Fruit fly (Drosophila melanogaster) whole organism, embryonic: Measurements from ENCODE around the gene Sap30.

Experiments
- Asciz ChIP-seq: fragments of 200-800 bp; sonication (Bioruptor generic); optimal IDR thresholded peaks from 2 replicates; lab custom pipeline; 2017; ENCODE audit warnings: missing biosample characterization, mild to moderate bottlenecking, missing genetic modification characterization, missing genetic modification reagents
- B-H2 ChIP-seq: fragments of 200-800 bp; sonication (Bioruptor generic); optimal IDR thresholded peaks from 2 replicates; lab custom pipeline; 2018; ENCODE audit warnings: missing biosample characterization, mild to moderate bottlenecking, missing genetic modification characterization
- BtbVII ChIP-seq: fragments of 200-800 bp; sonication (Bioruptor generic); optimal IDR thresholded peaks from 3 replicates; lab custom pipeline; 2017; ENCODE audit warnings: missing biosample characterization, mild to moderate bottlenecking, missing genetic modification characterization
- Bteb2 ChIP-seq: fragments of 200-800 bp; sonication (Bioruptor generic); optimal IDR thresholded peaks from 2 replicates; lab custom pipeline; 2016; ENCODE audit warnings: missing biosample characterization, missing genetic modification characterization
- C15 ChIP-seq: fragments of 200-800 bp; sonication (Bioruptor generic); IDR thresholded peaks from 3 replicates; pipeline ENCODE4 v1.3.6; 2022; ENCODE audit warnings: missing biosample characterization, missing genetic modification characterization
- CG10267 ChIP-seq: fragments of 200-800 bp; sonication (Bioruptor generic); optimal IDR thresholded peaks from 2 replicates; lab custom pipeline; 2018; ENCODE audit warnings: missing biosample characterization, mild to moderate bottlenecking, missing genetic modification characterization, moderate library complexity
- CG10543 ChIP-seq: fragments of 200-800 bp; sonication (Bioruptor generic); optimal IDR thresholded peaks from 3 replicates; lab custom pipeline; 2017; ENCODE audit warnings: missing biosample characterization, mild to moderate bottlenecking, missing genetic modification characterization, moderate library complexity
- CG10959 ChIP-seq: fragments of 200-800 bp; sonication (Bioruptor generic); IDR thresholded peaks from 2 replicates; pipeline ENCODE4 v1.3.6; 2022; ENCODE audit warnings: missing biosample characterization, missing genetic modification characterization
- CG12942 ChIP-seq: fragments of 200-800 bp; sonication (Bioruptor generic); optimal IDR thresholded peaks from 3 replicates; lab custom pipeline; 2016; ENCODE audit warnings: missing biosample characterization, missing genetic modification characterization
- CG15269 ChIP-seq: fragments of 200-800 bp; sonication (Bioruptor generic); optimal IDR thresholded peaks from 2 replicates; lab custom pipeline; 2018; ENCODE audit warnings: missing biosample characterization, mild to moderate bottlenecking, missing genetic modification characterization, moderate library complexity
- CG15514 ChIP-seq: fragments of 200-800 bp; sonication (Bioruptor generic); optimal IDR thresholded peaks from 3 replicates; lab custom pipeline; 2017; ENCODE audit warnings: missing biosample characterization, missing genetic modification characterization, mild to moderate bottlenecking, moderate library complexity, missing genetic modification reagents
- CG2129 ChIP-seq: fragments of 200-800 bp; sonication (Bioruptor generic); IDR thresholded peaks from 2 replicates; pipeline ENCODE4 v1.3.6; 2022; ENCODE audit warnings: missing biosample characterization, missing genetic modification characterization; ENCODE audit not compliant: partially characterized antibody
- CG2875 ChIP-seq: fragments of 200-800 bp; sonication (Bioruptor generic); optimal IDR thresholded peaks from 2 replicates; lab custom pipeline; 2017; ENCODE audit warnings: missing biosample characterization, mild to moderate bottlenecking, missing genetic modification characterization, missing genetic modification reagents
- CG30403 ChIP-seq: fragments of 200-800 bp; sonication (Bioruptor generic); optimal IDR thresholded peaks from 3 replicates; lab custom pipeline; 2016; ENCODE audit warnings: missing biosample characterization, missing genetic modification characterization
- CG33213 ChIP-seq: fragments of 200-800 bp; sonication (Bioruptor generic); optimal IDR thresholded peaks from 3 replicates; lab custom pipeline; 2016; ENCODE audit warnings: missing biosample characterization, missing genetic modification characterization
- CG3847 ChIP-seq: fragments of 200-800 bp; sonication (Bioruptor generic); IDR thresholded peaks from 2 replicates; pipeline ENCODE4 v1.3.6; 2022; ENCODE audit warnings: missing biosample characterization, missing genetic modification characterization
- CG3995 ChIP-seq: fragments of 200-800 bp; sonication (Bioruptor generic); optimal IDR thresholded peaks from 3 replicates; lab custom pipeline; 2016; ENCODE audit warnings: missing biosample characterization, missing genetic modification characterization
- CG6854 ChIP-seq: fragments of 200-800 bp; sonication (Bioruptor generic); optimal IDR thresholded peaks from 3 replicates; lab custom pipeline; 2017; ENCODE audit warnings: missing biosample characterization, mild to moderate bottlenecking, missing genetic modification characterization
- CG7839 ChIP-seq: fragments of 200-800 bp; sonication (Bioruptor generic); optimal IDR thresholded peaks from 3 replicates; lab custom pipeline; 2018; ENCODE audit warnings: missing biosample characterization, mild to moderate bottlenecking, missing genetic modification characterization, moderate library complexity
- CG8944 ChIP-seq: fragments of 200-800 bp; sonication (Bioruptor generic); optimal IDR thresholded peaks from 3 replicates; lab custom pipeline; 2016; ENCODE audit warnings: missing biosample characterization, missing genetic modification characterization
- CHES-1-like ChIP-seq: fragments of 200-800 bp; sonication (Bioruptor generic); optimal IDR thresholded peaks from 2 replicates; lab custom pipeline; 2016; ENCODE audit warnings: missing biosample characterization, missing genetic modification characterization
- Dad ChIP-seq: fragments of 200-800 bp; sonication (Bioruptor generic); optimal IDR thresholded peaks from 3 replicates; lab custom pipeline; 2016; ENCODE audit warnings: missing biosample characterization, missing genetic modification characterization
- Fer2 ChIP-seq: fragments of 200-800 bp; sonication (Bioruptor generic); optimal IDR thresholded peaks from 2 replicates; lab custom pipeline; 2018; ENCODE audit warnings: missing biosample characterization, mild to moderate bottlenecking, missing genetic modification characterization, moderate library complexity
- Fer3 ChIP-seq: fragments of 200-800 bp; sonication (Bioruptor generic); optimal IDR thresholded peaks from 2 replicates; lab custom pipeline; 2018; ENCODE audit warnings: missing biosample characterization, mild to moderate bottlenecking, missing genetic modification characterization, moderate library complexity
- HLH3B ChIP-seq: fragments of 200-800 bp; sonication (Bioruptor generic); IDR thresholded peaks from 2 replicates; pipeline ENCODE4 v1.3.6; 2022; ENCODE audit warnings: missing biosample characterization, missing genetic modification characterization
- Hr3 ChIP-seq: fragments of 200-800 bp; sonication (Bioruptor generic); optimal IDR thresholded peaks from 3 replicates; lab custom pipeline; 2016; ENCODE audit warnings: missing biosample characterization, missing genetic modification characterization
- Hr78 ChIP-seq, 2 experiments: fragments of 200-800 bp in 1 of 2; fragments of >200 bp in 1 of 2; sonication (Bioruptor generic) in 1 of 2; optimal IDR thresholded peaks; 2 replicates each; lab custom pipeline; 2017 to 2019; ENCODE audit warnings: missing biosample characterization in 2 of 2, missing genetic modification characterization in 2 of 2, mild to moderate bottlenecking in 1 of 2, moderate library complexity in 1 of 2
- Lim3 ChIP-seq: fragments of 200-800 bp; sonication (Bioruptor generic); IDR thresholded peaks from 2 replicates; pipeline ENCODE4 v1.3.6; 2022; ENCODE audit warnings: missing biosample characterization, missing genetic modification characterization
- Myb ChIP-seq: fragments of 200-800 bp; sonication (Bioruptor generic); optimal IDR thresholded peaks from 2 replicates; lab custom pipeline; 2016; ENCODE audit warnings: missing biosample characterization, missing genetic modification characterization
- NC2β ChIP-seq: fragments of 200-800 bp; sonication (Bioruptor generic); optimal IDR thresholded peaks from 2 replicates; lab custom pipeline; 2016; ENCODE audit warnings: missing biosample characterization, missing genetic modification characterization
- Nf-YA ChIP-seq: fragments of 200-800 bp; sonication (Bioruptor generic); IDR thresholded peaks from 2 replicates; pipeline ENCODE4 v1.3.6; 2022; ENCODE audit warnings: missing biosample characterization, missing genetic modification characterization
- PHDP ChIP-seq: fragments of 200-800 bp; sonication (Bioruptor generic); optimal IDR thresholded peaks from 3 replicates; lab custom pipeline; 2018; ENCODE audit warnings: missing biosample characterization, mild to moderate bottlenecking, missing genetic modification characterization, moderate library complexity
- Poxn ChIP-seq: fragments of 200-800 bp; sonication (Bioruptor generic); IDR thresholded peaks from 2 replicates; pipeline ENCODE4 v1.3.6; 2022; ENCODE audit warnings: missing biosample characterization, missing genetic modification characterization
- Sry-β ChIP-seq: fragments of 200-800 bp; sonication (Bioruptor generic); optimal IDR thresholded peaks from 2 replicates; lab custom pipeline; 2018; ENCODE audit warnings: missing biosample characterization, mild to moderate bottlenecking, missing genetic modification characterization, moderate library complexity
- ap ChIP-seq: fragments of 200-800 bp; sonication (Bioruptor generic); IDR thresholded peaks from 2 replicates; pipeline ENCODE4 v1.3.6; 2022; ENCODE audit warnings: missing biosample characterization, missing genetic modification characterization
- chinmo ChIP-seq: fragments of 200-800 bp; sonication (Bioruptor generic); IDR thresholded peaks from 4 replicates; pipeline ENCODE4 v1.3.6; 2022; ENCODE audit warnings: missing biosample characterization, missing genetic modification characterization; ENCODE audit not compliant: partially characterized antibody
- crc ChIP-seq: fragments of 200-800 bp; sonication (Bioruptor generic); optimal IDR thresholded peaks from 2 replicates; lab custom pipeline; 2016; ENCODE audit warnings: missing biosample characterization, missing genetic modification characterization
- dmrt11E ChIP-seq: fragments of 200-800 bp; sonication (Bioruptor generic); optimal IDR thresholded peaks from 3 replicates; lab custom pipeline; 2018; ENCODE audit warnings: missing biosample characterization, mild to moderate bottlenecking, missing genetic modification characterization, moderate library complexity
- eve ChIP-seq, 2 experiments: fragments of >200 bp; optimal IDR thresholded peaks; 2 replicates each; lab custom pipeline; 2017; ENCODE audit warnings: missing biosample characterization in 2 of 2, missing genetic modification characterization in 2 of 2
- fd3F ChIP-seq: fragments of 200-800 bp; sonication (Bioruptor generic); optimal IDR thresholded peaks from 2 replicates; lab custom pipeline; 2018; ENCODE audit warnings: missing biosample characterization, mild to moderate bottlenecking, missing genetic modification characterization, moderate library complexity
- ftz-f1 ChIP-seq: fragments of 200-800 bp; sonication (Bioruptor generic); optimal IDR thresholded peaks from 2 replicates; lab custom pipeline; 2016; ENCODE audit warnings: missing biosample characterization, missing genetic modification characterization
- gsb-n ChIP-seq: fragments of 200-800 bp; sonication (Bioruptor generic); optimal IDR thresholded peaks from 3 replicates; lab custom pipeline; 2018; ENCODE audit warnings: missing biosample characterization, mild to moderate bottlenecking, missing genetic modification characterization
- inv ChIP-seq: fragments of 200-800 bp; sonication (Bioruptor generic); IDR thresholded peaks from 2 replicates; pipeline ENCODE4 v1.3.6; 2022; ENCODE audit warnings: missing biosample characterization, missing genetic modification characterization; ENCODE audit not compliant: partially characterized antibody
- oc ChIP-seq: fragments of 200-800 bp; sonication (Bioruptor generic); optimal IDR thresholded peaks from 2 replicates; lab custom pipeline; 2018; ENCODE audit warnings: missing biosample characterization, mild to moderate bottlenecking, missing genetic modification characterization, moderate library complexity
- slbo ChIP-seq: fragments of 200-800 bp; sonication (Bioruptor generic); IDR thresholded peaks from 2 replicates; pipeline ENCODE4 v1.3.6; 2022; ENCODE audit warnings: missing biosample characterization, missing genetic modification characterization
- so ChIP-seq: fragments of 200-800 bp; sonication (Bioruptor generic); IDR thresholded peaks from 3 replicates; pipeline ENCODE4 v1.3.6; 2022; ENCODE audit warnings: missing biosample characterization, missing genetic modification characterization
- sob ChIP-seq: fragments of 200-800 bp; sonication (Bioruptor generic); IDR thresholded peaks from 2 replicates; pipeline ENCODE4 v1.3.6; 2022; ENCODE audit warnings: missing biosample characterization, missing genetic modification characterization
- tup ChIP-seq: fragments of 200-800 bp; sonication (Bioruptor generic); optimal IDR thresholded peaks from 2 replicates; lab custom pipeline; 2016; ENCODE audit warnings: missing biosample characterization, mild to moderate bottlenecking, missing genetic modification characterization, moderate library complexity
- zfh2 ChIP-seq: fragments of 200-800 bp; sonication (Bioruptor generic); optimal IDR thresholded peaks from 2 replicates; lab custom pipeline; 2016; ENCODE audit warnings: missing biosample characterization, missing genetic modification characterization

Sap30 gene

DNA sequence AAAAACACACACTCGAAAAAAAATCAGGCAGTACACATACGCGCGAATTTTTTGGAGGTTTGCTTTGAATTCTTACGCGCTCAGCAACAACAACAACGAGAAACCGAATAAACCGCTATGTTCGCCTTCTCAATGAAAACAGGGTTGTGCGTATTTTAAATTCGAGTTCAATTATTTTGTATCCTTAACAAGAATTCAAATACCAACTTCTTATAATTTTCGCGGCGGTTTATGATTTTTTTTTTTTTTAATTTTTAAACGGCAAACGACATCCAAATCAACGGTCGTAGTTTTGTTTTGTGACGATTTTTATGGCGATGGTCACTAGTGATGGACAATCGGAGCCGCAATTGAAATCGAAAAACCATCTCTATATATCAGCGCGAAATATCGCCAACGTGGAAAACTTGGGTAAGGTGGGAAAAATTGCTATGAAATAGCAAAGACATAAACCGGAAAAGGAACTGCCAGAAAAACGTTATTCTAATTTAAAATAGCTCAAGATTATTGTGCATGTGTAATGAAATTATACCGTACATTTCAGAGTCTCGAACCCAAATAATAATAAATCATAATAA is 35.4 kb upstream of the Sap30 start, which contains the start of gene goe (continued):
- TF ChIP-seq Lim3 (GFP tag; lab: Robert Waterston, UW) (no peak), CG10959 (GFP tag; lab: Robert Waterston, UW) (peak; percentile 61), Myb (peak; percentile 95), BtbVII (GFP tag; lab: Kevin White, UChicago) (peak; percentile 40), Dad (GFP tag; lab: Kevin White, UChicago) (peak; percentile 90), dmrt11E (tag; lab: Kevin White, UChicago) (peak; percentile 68), CHES-1-like (peak; percentile 91), CG7839 (tag; lab: Kevin White, UChicago) (peak; percentile 66), Fer3 (tag; lab: Kevin White, UChicago) (peak; percentile 72), oc (tag; lab: Kevin White, UChicago) (peak; percentile 43), slbo (GFP tag; lab: Robert Waterston, UW) (peak; percentile 91), Fer2 (tag; lab: Kevin White, UChicago) (peak; percentile 20), CG10543 (GFP tag; lab: Kevin White, UChicago) (peak; percentile 89), PHDP (tag; lab: Kevin White, UChicago) (peak; percentile 79), CG15514 (GFP tag; lab: Kevin White, UChicago) (peak; percentile 88), Nf-YA (GFP tag; lab: Robert Waterston, UW) (peak; percentile 57; the same call in 1 of the 2 replicates), inv (GFP tag; lab: Robert Waterston, UW) (peak; percentile 94), ap (GFP tag; lab: Robert Waterston, UW) (peak; percentile 67), chinmo (peak; percentile 91; the same call in 3 of the 4 replicates), CG2129 (GFP tag; lab: Robert Waterston, UW) (peak; percentile 74), eve (GFP tag; optimal IDR thresholded peaks at IDR 0.05; lab: Kevin White, UChicago) (no peak), CG12942 (peak; percentile 82), fd3F (peak; percentile 39), tup (GFP tag; lab: Kevin White, UChicago) (no peak), CG3995 (GFP tag; lab: Kevin White, UChicago) (peak; percentile 49), CG8944 (GFP tag; lab: Kevin White, UChicago) (peak; percentile 85), CG33213 (peak; percentile 89), Sry-β (GFP tag; lab: Kevin White, UChicago) (peak; percentile 26), sob (GFP tag; lab: Robert Waterston, UW) (peak; percentile 94), crc (GFP tag; lab: Kevin White, UChicago) (peak; percentile 59), CG10267 (tag; lab: Kevin White, UChicago) (peak; percentile 62), B-H2 (GFP tag; lab: Kevin White, UChicago) (peak; percentile 74), zfh2 (GFP tag; lab: Kevin White, UChicago) (peak; percentile 90), Hr3 (GFP tag; lab: Kevin White, UChicago) (peak; percentile 67), CG15269 (tag; lab: Kevin White, UChicago) (peak; percentile 75), so (GFP tag; lab: Robert Waterston, UW) (peak; percentile 66; the same call in 2 of the 3 replicates), CG2875 (peak; percentile 76), Hr78 (GFP tag; optimal IDR thresholded peaks at IDR 0.05; lab: Kevin White, UChicago) (no peak), Asciz (GFP tag; lab: Kevin White, UChicago) (peak; percentile 58), NC2β (GFP tag; lab: Kevin White, UChicago) (peak; percentile 91), Bteb2 (GFP tag; lab: Kevin White, UChicago) (peak; percentile 88), CG3847 (GFP tag; lab: Robert Waterston, UW) (peak; percentile 81), Poxn (GFP tag; lab: Robert Waterston, UW) (no peak; the same call in 1 of the 2 replicates), CG30403 (GFP tag; lab: Kevin White, UChicago) (peak; percentile 82), CG6854 (GFP tag; lab: Kevin White, UChicago) (peak; percentile 50), HLH3B (peak; percentile 71), gsb-n (peak; percentile 72), ftz-f1 (peak; percentile 70), C15 (GFP tag; lab: Robert Waterston, UW) (peak; percentile 69; the same call in 1 of the 3 replicates)
